Fruit fly (Drosophila melanogaster): ENCODE data around the gene CG15484.
A peak's percentile ranks its signal among the peaks of the same experiment; 100 is the strongest.

Gene CG15484

dm6 chr2L:12700381-12700963 is 7.0 kb downstream of the CG15484 start, which contains the start of gene CG17036 (continued):
- TF ChIP-seq CG15011 (GFP tag; optimal IDR thresholded peaks at IDR 0.05): peak; percentile 5
- TF ChIP-seq CG4820 (GFP tag; optimal IDR thresholded peaks at IDR 0.05): no peak
- no peak for TF ChIP-seq CG6791 (GFP tag; IDR thresholded peaks at IDR 0.05; ENCODE audit: partially characterized antibody)
- TF ChIP-seq Nf-YB (GFP tag; optimal IDR thresholded peaks at IDR 0.05): no peak
- peak; percentile 1 for TF ChIP-seq D19A (tag; optimal IDR thresholded peaks at IDR 0.05)
- no peak for TF ChIP-seq kah (GFP tag; optimal IDR thresholded peaks at IDR 0.05)
- TF ChIP-seq sisA (GFP tag; IDR thresholded peaks at IDR 0.05): no peak
- peak; percentile 64 for TF ChIP-seq slbo (GFP tag; IDR thresholded peaks at IDR 0.05)
- TF ChIP-seq emc (GFP tag; optimal IDR thresholded peaks at IDR 0.05): no peak
- TF ChIP-seq Adf1 (GFP tag; IDR thresholded peaks at IDR 0.05): no peak; the same call in 1 of the 2 replicates
- no peak for TF ChIP-seq CG10147 (GFP tag; optimal IDR thresholded peaks at IDR 0.05)
- TF ChIP-seq ac (GFP tag; optimal IDR thresholded peaks at IDR 0.05): no peak
- TF ChIP-seq salm (tag; optimal IDR thresholded peaks at IDR 0.05): no peak
- no peak for TF ChIP-seq CG1647 (GFP tag; optimal IDR thresholded peaks at IDR 0.05)
- TF ChIP-seq Hr3 (GFP tag; optimal IDR thresholded peaks at IDR 0.05): peak; percentile 2
- TF ChIP-seq TFAM (GFP tag; optimal IDR thresholded peaks at IDR 0.05): no peak
- no peak for TF ChIP-seq CG7372 (GFP tag; IDR thresholded peaks at IDR 0.05)
- TF ChIP-seq CG5245 (GFP tag; optimal IDR thresholded peaks at IDR 0.05): no peak
- no peak for TF ChIP-seq fd96Cb (tag; optimal IDR thresholded peaks at IDR 0.05)
- TF ChIP-seq BtbVII (GFP tag; optimal IDR thresholded peaks at IDR 0.05): peak; percentile 45
- TF ChIP-seq Gug (GFP tag; IDR thresholded peaks at IDR 0.05): peak; percentile 47; the same call in 1 of the 4 replicates
- no peak for TF ChIP-seq BEAF-32 (GFP tag; optimal IDR thresholded peaks at IDR 0.05)
- no peak for TF ChIP-seq Hmx (GFP tag; optimal IDR thresholded peaks at IDR 0.05)
- no peak for TF ChIP-seq nau (GFP tag; optimal IDR thresholded peaks at IDR 0.05)
- no peak for TF ChIP-seq pum (GFP tag; optimal IDR thresholded peaks at IDR 0.05)
- no peak for TF ChIP-seq CG33557 (GFP tag; optimal IDR thresholded peaks at IDR 0.05)
- no peak for TF ChIP-seq ken (GFP tag; IDR thresholded peaks at IDR 0.05)
- no peak for TF ChIP-seq btn (GFP tag; optimal IDR thresholded peaks at IDR 0.05)
- TF ChIP-seq ATbp (GFP tag; optimal IDR thresholded peaks at IDR 0.05): no peak
- no peak for TF ChIP-seq hkb (optimal IDR thresholded peaks at IDR 0.05)
- TF ChIP-seq hkb (GFP tag; IDR thresholded peaks at IDR 0.05): 0 out of 2 replicates have a peak, but pooled peaks have one; percentile 17
- no peak for TF ChIP-seq Sry-β (GFP tag; optimal IDR thresholded peaks at IDR 0.05)
- TF ChIP-seq Dip2 (GFP tag; IDR thresholded peaks at IDR 0.05): no peak
- no peak for TF ChIP-seq CG8359 (GFP tag; optimal IDR thresholded peaks at IDR 0.05; ENCODE audit: borderline replicate concordance)
- TF ChIP-seq NFAT (GFP tag; IDR thresholded peaks at IDR 0.05): peak; percentile 57; the same call in 1 of the 2 replicates
- TF ChIP-seq knrl (GFP tag; IDR thresholded peaks at IDR 0.05; ENCODE audit: partially characterized antibody): no peak
- no peak for TF ChIP-seq danr (GFP tag; IDR thresholded peaks at IDR 0.05)
- TF ChIP-seq Hr39 (optimal IDR thresholded peaks at IDR 0.05): no peak
- no peak for TF ChIP-seq Hey (tag; optimal IDR thresholded peaks at IDR 0.05)
- no peak for TF ChIP-seq CG6854 (GFP tag; optimal IDR thresholded peaks at IDR 0.05)
- TF ChIP-seq Sox100B (GFP tag; optimal IDR thresholded peaks at IDR 0.05): no peak
- TF ChIP-seq ind (GFP tag; optimal IDR thresholded peaks at IDR 0.05): peak; percentile 43
- 0 out of 3 replicates have a peak, but pooled peaks have one; percentile 31 for TF ChIP-seq ase (GFP tag; IDR thresholded peaks at IDR 0.05)
- TF ChIP-seq Antp (GFP tag; optimal IDR thresholded peaks at IDR 0.05): no peak
- no peak for TF ChIP-seq slou (GFP tag; optimal IDR thresholded peaks at IDR 0.05)
- 0 out of 2 replicates have a peak, but pooled peaks have one; percentile 6 for TF ChIP-seq wdn (GFP tag; IDR thresholded peaks at IDR 0.05)
- TF ChIP-seq wor (GFP tag; IDR thresholded peaks at IDR 0.05): no peak
- TF ChIP-seq CG10274 (GFP tag; optimal IDR thresholded peaks at IDR 0.05): no peak
- no peak for TF ChIP-seq pzg (GFP tag; optimal IDR thresholded peaks at IDR 0.05)
- no peak for TF ChIP-seq ems (GFP tag; optimal IDR thresholded peaks at IDR 0.05)
- 0 out of 2 replicates have a peak, but pooled peaks have one; percentile 6 for TF ChIP-seq Ravus (GFP tag; IDR thresholded peaks at IDR 0.05)
- no peak for TF ChIP-seq eyg (GFP tag; optimal IDR thresholded peaks at IDR 0.05)

All from whole organism, embryonic.